Fruit fly (Drosophila melanogaster) whole organism, adult: Measurements from ENCODE around the gene gcm.

ENCODE experiments used
- CG11617 ChIP-seq: fragments of 200-800 bp; sonication (Bioruptor generic); optimal IDR thresholded peaks from 2 replicates; lab custom pipeline; 2017; ENCODE audit warnings: mild to moderate bottlenecking, missing biosample characterization, missing genetic modification reagents, missing genetic modification characterization
- CG12768 ChIP-seq: fragments of 200-800 bp; sonication (Bioruptor generic); optimal IDR thresholded peaks from 2 replicates; lab custom pipeline; 2017; ENCODE audit warnings: missing biosample characterization, missing genetic modification characterization, mild to moderate bottlenecking, moderate library complexity, missing genetic modification reagents
- CG14711 ChIP-seq: fragments of 200-800 bp; sonication (Bioruptor generic); optimal IDR thresholded peaks from 2 replicates; lab custom pipeline; 2018; ENCODE audit warnings: missing biosample characterization, mild to moderate bottlenecking, missing genetic modification characterization, moderate library complexity
- CG1620 ChIP-seq: fragments of 200-800 bp; sonication (Bioruptor generic); optimal IDR thresholded peaks from 2 replicates; lab custom pipeline; 2016; ENCODE audit warnings: missing biosample characterization, missing genetic modification characterization
- CG33017 ChIP-seq: fragments of 200-800 bp; sonication (Bioruptor generic); optimal IDR thresholded peaks from 2 replicates; lab custom pipeline; 2018; ENCODE audit warnings: missing biosample characterization, mild to moderate bottlenecking, missing genetic modification characterization, moderate library complexity
- CG5204 ChIP-seq: fragments of 200-800 bp; sonication (Bioruptor generic); optimal IDR thresholded peaks from 2 replicates; lab custom pipeline; 2016; ENCODE audit warnings: missing biosample characterization, missing genetic modification characterization
- CG7045 ChIP-seq: fragments of 200-800 bp; sonication (Bioruptor generic); optimal IDR thresholded peaks from 2 replicates; lab custom pipeline; 2017; ENCODE audit warnings: missing biosample characterization, mild to moderate bottlenecking, missing genetic modification characterization
- CG7101 ChIP-seq: fragments of 200-800 bp; sonication (Bioruptor generic); optimal IDR thresholded peaks from 2 replicates; lab custom pipeline; 2018; ENCODE audit warnings: missing biosample characterization, mild to moderate bottlenecking, missing genetic modification characterization, moderate library complexity
- Clk ChIP-seq: fragments of 200-800 bp; sonication (Bioruptor generic); optimal IDR thresholded peaks from 2 replicates; lab custom pipeline; 2017; ENCODE audit warnings: missing biosample characterization, missing genetic modification characterization
- Crg-1 ChIP-seq: fragments of 200-800 bp; sonication (Bioruptor generic); optimal IDR thresholded peaks from 2 replicates; lab custom pipeline; 2016; ENCODE audit warnings: missing biosample characterization, missing genetic modification characterization
- Hr96 ChIP-seq: fragments of 200-800 bp; sonication (Bioruptor generic); optimal IDR thresholded peaks from 2 replicates; lab custom pipeline; 2016; ENCODE audit warnings: missing biosample characterization, missing genetic modification characterization
- Mnt ChIP-seq: fragments of 200-800 bp; sonication (Bioruptor generic); optimal IDR thresholded peaks from 2 replicates; lab custom pipeline; 2016; ENCODE audit warnings: missing biosample characterization, mild to moderate bottlenecking, missing genetic modification characterization
- bab1 ChIP-seq: fragments of 200-800 bp; sonication (Bioruptor generic); optimal IDR thresholded peaks from 3 replicates; lab custom pipeline; 2019; ENCODE audit warnings: missing biosample characterization, mild to moderate bottlenecking, missing genetic modification characterization, moderate library complexity
- cic ChIP-seq: fragments of 200-800 bp; sonication (Bioruptor generic); optimal IDR thresholded peaks from 2 replicates; lab custom pipeline; 2017; ENCODE audit warnings: missing biosample characterization, mild to moderate bottlenecking, missing genetic modification characterization, moderate library complexity
- cnc ChIP-seq, 2 experiments: fragments of >200 bp; optimal IDR thresholded peaks; 2 replicates each; lab custom pipeline; 2017
- kay ChIP-seq: fragments of 200-800 bp; sonication (Bioruptor generic); peaks from one replicate; lab custom pipeline; 2016; ENCODE audit warnings: missing biosample characterization, missing genetic modification characterization, borderline replicate concordance
- ovo ChIP-seq: fragments of 200-800 bp; sonication (Bioruptor generic); optimal IDR thresholded peaks from 2 replicates; lab custom pipeline; 2016; ENCODE audit warnings: missing biosample characterization, missing genetic modification characterization
- pad ChIP-seq: fragments of 200-800 bp; sonication (Bioruptor generic); optimal IDR thresholded peaks from 3 replicates; lab custom pipeline; 2017; ENCODE audit warnings: missing biosample characterization, missing genetic modification characterization, mild to moderate bottlenecking, moderate library complexity, missing genetic modification reagents
- tj ChIP-seq: fragments of 200-800 bp; sonication (Bioruptor generic); optimal IDR thresholded peaks from 3 replicates; lab custom pipeline; 2017; ENCODE audit warnings: missing biosample characterization, mild to moderate bottlenecking, missing genetic modification characterization, moderate library complexity
- toe ChIP-seq: fragments of 200-800 bp; sonication (Bioruptor generic); optimal IDR thresholded peaks from 2 replicates; lab custom pipeline; 2016; ENCODE audit warnings: missing biosample characterization, missing genetic modification characterization

gcm gene

DNA sequence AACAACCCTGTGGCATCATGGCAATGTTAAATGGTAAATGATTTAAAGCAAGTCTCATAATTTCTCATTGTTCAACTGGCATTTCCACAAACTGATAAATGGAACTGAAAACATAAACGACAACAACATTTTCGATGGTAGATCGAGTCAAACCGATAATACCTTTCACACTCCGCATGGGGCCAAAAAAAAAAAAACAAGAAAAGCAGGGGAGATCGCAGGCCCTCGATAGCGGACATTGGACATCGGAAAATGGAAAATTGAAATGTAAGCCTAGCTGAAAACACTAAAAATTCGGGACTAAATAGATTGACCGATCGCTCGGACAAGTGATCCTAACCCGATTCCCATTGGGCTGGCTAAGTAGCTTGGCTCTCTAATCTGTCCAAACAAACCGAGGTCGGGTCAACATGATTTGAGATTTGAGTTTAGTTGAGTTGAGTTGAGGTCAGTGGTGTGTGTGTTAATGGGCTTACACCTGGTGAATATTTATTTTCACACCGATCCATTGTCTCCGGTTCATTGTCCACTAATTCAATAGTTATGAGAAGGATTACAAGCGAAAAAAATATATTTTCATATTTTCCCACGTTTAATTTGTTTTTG lies 2.7 kb upstream of the gcm start:
- TF ChIP-seq CG14711 (tag; lab: Kevin White, UChicago) (no peak), bab1 (GFP tag; lab: Kevin White, UChicago) (no peak), CG5204 (GFP tag; lab: Kevin White, UChicago) (no peak), ovo (GFP tag; lab: Kevin White, UChicago) (no peak), kay (no peak), CG11617 (GFP tag; lab: Kevin White, UChicago) (no peak), cic (GFP tag; lab: Kevin White, UChicago) (no peak), Clk (GFP tag; lab: Kevin White, UChicago) (no peak), Mnt (GFP tag; lab: Kevin White, UChicago) (no peak), tj (no peak), cnc (optimal IDR thresholded peaks at IDR 0.05; lab: Kevin White, UChicago) (no peak), CG12768 (GFP tag; lab: Kevin White, UChicago) (no peak), pad (GFP tag; lab: Kevin White, UChicago) (no peak), Hr96 (GFP tag; lab: Kevin White, UChicago) (no peak), CG7101 (tag; lab: Kevin White, UChicago) (no peak), CG7045 (GFP tag; lab: Kevin White, UChicago) (no peak), CG1620 (GFP tag; lab: Kevin White, UChicago) (no peak)

DNA sequence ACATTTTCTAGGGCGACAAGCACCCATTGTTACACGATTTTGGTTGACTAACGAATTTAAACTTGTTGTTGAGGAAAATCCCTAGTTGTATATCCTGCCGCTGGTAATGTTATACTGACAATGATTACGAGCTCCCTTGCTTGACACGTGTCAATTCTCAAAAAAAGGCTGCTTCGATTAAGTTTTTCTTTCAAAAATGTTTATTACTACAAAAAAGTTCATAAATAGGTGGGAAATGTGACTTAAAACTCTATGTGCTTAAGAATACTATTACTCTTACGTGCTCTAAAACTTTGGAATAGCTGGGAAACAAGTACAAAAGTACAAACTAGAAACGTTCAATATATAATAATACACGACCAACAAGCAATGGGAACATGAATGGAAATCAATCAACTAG lies 2.0 kb downstream of the gcm start, which contains the start of gene CG31709:
CG31709 (minus strand) TSS at position 101 of the 400 bp plus-strand sequence.
- no peak for TF ChIP-seq CG14711 (tag; lab: Kevin White, UChicago)
- TF ChIP-seq kay = no peak
- TF ChIP-seq tj = no peak
- TF ChIP-seq CG12768 (GFP tag; lab: Kevin White, UChicago) = no peak
- no peak for TF ChIP-seq CG7101 (tag; lab: Kevin White, UChicago)
- TF ChIP-seq cic (GFP tag; lab: Kevin White, UChicago) = no peak
- no peak for TF ChIP-seq toe (GFP tag; lab: Kevin White, UChicago)
- TF ChIP-seq CG1620 (GFP tag; lab: Kevin White, UChicago) = no peak
- no peak for TF ChIP-seq Clk (GFP tag; lab: Kevin White, UChicago)
- TF ChIP-seq Crg-1 (GFP tag; lab: Kevin White, UChicago) = no peak
- no peak for TF ChIP-seq CG33017
- no peak for TF ChIP-seq CG5204 (GFP tag; lab: Kevin White, UChicago)
- TF ChIP-seq bab1 (GFP tag; lab: Kevin White, UChicago) = no peak
- TF ChIP-seq Mnt (GFP tag; lab: Kevin White, UChicago) = no peak
- TF ChIP-seq CG11617 (GFP tag; lab: Kevin White, UChicago) = no peak
- no peak for TF ChIP-seq Hr96 (GFP tag; lab: Kevin White, UChicago)
- TF ChIP-seq ovo (GFP tag; lab: Kevin White, UChicago) = no peak
- TF ChIP-seq pad (GFP tag; lab: Kevin White, UChicago) = no peak
- no peak for TF ChIP-seq cnc (optimal IDR thresholded peaks at IDR 0.05; lab: Kevin White, UChicago)
- no peak for TF ChIP-seq CG7045 (GFP tag; lab: Kevin White, UChicago)

DNA sequence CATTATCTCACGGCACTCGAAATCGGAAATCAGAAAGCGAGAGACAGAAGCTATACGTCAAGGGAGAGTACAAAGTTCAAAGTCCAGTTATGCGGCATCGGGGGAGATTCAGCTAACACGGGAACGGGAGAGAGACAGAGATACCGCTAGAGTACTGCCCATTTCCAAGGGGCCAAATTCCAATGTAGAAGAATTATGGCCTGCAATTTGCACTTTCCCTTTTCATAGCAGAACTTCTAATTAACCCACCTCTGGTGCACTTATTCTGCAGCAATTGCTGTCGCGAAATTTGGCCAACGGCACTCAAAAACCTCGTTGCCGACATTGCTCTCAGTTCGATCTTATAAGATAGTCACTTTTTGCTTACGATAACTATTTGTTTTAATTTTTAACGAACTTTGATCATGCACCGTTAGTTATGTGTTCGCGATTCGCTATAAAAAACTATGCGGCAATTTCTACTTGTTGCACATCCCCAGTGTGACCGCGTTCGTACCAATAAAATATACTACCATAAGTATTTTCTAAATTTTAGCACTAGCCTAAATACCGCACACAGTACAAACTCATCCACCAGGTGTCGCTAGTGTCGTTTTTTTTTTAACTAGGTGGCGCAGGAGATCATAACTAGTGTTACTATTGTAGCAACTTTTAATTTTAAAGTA lies 5.1 kb downstream of the gcm start, which contains the start of gene Mtpalpha:
Mtpalpha (minus strand) TSS at position 501 of the 665 bp plus-strand sequence.
- TF ChIP-seq CG7045 (GFP tag; lab: Kevin White, UChicago) (peak; percentile 75), Hr96 (GFP tag; lab: Kevin White, UChicago) (peak; percentile 87), CG7101 (tag; lab: Kevin White, UChicago) (peak; percentile 7), CG12768 (GFP tag; lab: Kevin White, UChicago) (peak; percentile 98), Clk (GFP tag; lab: Kevin White, UChicago) (peak; percentile 57), Crg-1 (GFP tag; lab: Kevin White, UChicago) (peak; percentile 57), CG11617 (GFP tag; lab: Kevin White, UChicago) (peak; percentile 84), CG5204 (GFP tag; lab: Kevin White, UChicago) (peak; percentile 72), toe (GFP tag; lab: Kevin White, UChicago) (peak; percentile 85), Mnt (GFP tag; lab: Kevin White, UChicago) (peak; percentile 28), CG33017 (peak; percentile 37), cnc (optimal IDR thresholded peaks at IDR 0.05; lab: Kevin White, UChicago) (no peak), kay (peak; percentile 79), cic (GFP tag; lab: Kevin White, UChicago) (peak; percentile 36), pad (GFP tag; lab: Kevin White, UChicago) (peak; percentile 15), ovo (GFP tag; lab: Kevin White, UChicago) (peak; percentile 48), CG14711 (tag; lab: Kevin White, UChicago) (no peak), tj (peak; percentile 77), CG1620 (GFP tag; lab: Kevin White, UChicago) (peak; percentile 35), bab1 (GFP tag; lab: Kevin White, UChicago) (peak; percentile 85)

DNA sequence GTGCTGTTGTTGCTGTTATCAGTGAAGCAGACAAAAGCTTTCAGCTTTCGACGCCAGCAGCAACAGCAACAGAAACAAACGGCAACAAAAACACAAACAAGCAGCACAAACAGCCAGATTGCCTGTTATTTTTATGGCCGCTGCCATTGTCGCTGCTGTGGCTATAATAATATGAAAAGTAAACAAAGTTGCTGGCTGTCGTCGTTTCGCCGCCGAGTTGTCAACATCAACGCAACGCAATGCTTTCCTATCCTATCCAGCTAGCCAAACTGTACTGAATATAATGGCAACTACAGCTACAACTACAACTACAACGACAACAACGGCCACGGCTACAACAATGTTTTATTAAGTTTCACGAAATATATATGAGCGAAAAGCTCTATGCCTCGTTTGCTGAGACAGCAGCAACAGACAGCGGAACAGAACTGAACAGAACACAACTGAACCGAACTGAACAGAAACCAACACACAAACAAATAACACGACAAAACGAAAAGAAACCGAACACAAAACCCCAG lies 10.8 kb downstream of the gcm start:
- TF ChIP-seq CG12768 (GFP tag; lab: Kevin White, UChicago) = no peak
- peak; percentile 3 for TF ChIP-seq ovo (GFP tag; lab: Kevin White, UChicago)
- no peak for TF ChIP-seq toe (GFP tag; lab: Kevin White, UChicago)
- TF ChIP-seq CG7045 (GFP tag; lab: Kevin White, UChicago) = peak; percentile 29
- no peak for TF ChIP-seq CG33017
- peak; percentile 48 for TF ChIP-seq CG7101 (tag; lab: Kevin White, UChicago)
- no peak for TF ChIP-seq cnc (optimal IDR thresholded peaks at IDR 0.05; lab: Kevin White, UChicago)
- TF ChIP-seq Crg-1 (GFP tag; lab: Kevin White, UChicago) = peak; percentile 64
- no peak for TF ChIP-seq CG5204 (GFP tag; lab: Kevin White, UChicago)
- TF ChIP-seq CG11617 (GFP tag; lab: Kevin White, UChicago) = peak; percentile 8
- no peak for TF ChIP-seq Mnt (GFP tag; lab: Kevin White, UChicago)
- no peak for TF ChIP-seq pad (GFP tag; lab: Kevin White, UChicago)
- TF ChIP-seq Clk (GFP tag; lab: Kevin White, UChicago) = peak; percentile 27
- TF ChIP-seq tj = peak; percentile 85
- peak; percentile 41 for TF ChIP-seq CG14711 (tag; lab: Kevin White, UChicago)
- peak; percentile 89 for TF ChIP-seq bab1 (GFP tag; lab: Kevin White, UChicago)
- TF ChIP-seq CG1620 (GFP tag; lab: Kevin White, UChicago) = no peak
- TF ChIP-seq Hr96 (GFP tag; lab: Kevin White, UChicago) = no peak
- TF ChIP-seq kay = peak; percentile 90
- no peak for TF ChIP-seq cic (GFP tag; lab: Kevin White, UChicago)
